7 worm cellular contexts compared by ENCODE assay signal in genomic region chrIV:1346981-1347380, ce11.
A peak's percentile ranks its signal among the peaks of the same experiment; 100 is the strongest.
TF ChIP-seq lines count a peak whose summit lies in the region.

rfc-2 (plus strand) TSS chrIV:1347314.

TF ChIP-seq in whole organism, L1 larva, 84 proteins besides CTCF, POLR2A, EP300 and RAD21 (continues in another document):
- TF ChIP-seq fkh-8 (tag; optimal IDR thresholded peaks at IDR 0.05; lab: Kevin White, UChicago) (peak; percentile 1), nhr-20 (tag; optimal IDR thresholded peaks at IDR 0.05; lab: Kevin White, UChicago) (peak; percentile 20), dpl-1 (GFP tag; optimal IDR thresholded peaks at IDR 0.05; lab: Kevin White, UChicago) (peak; percentile 52 to 74 (median 59)), ceh-88 (GFP tag; IDR thresholded peaks at IDR 0.05; lab: Robert Waterston, UW) (no peak), lsy-2 (tag; optimal IDR thresholded peaks at IDR 0.05; lab: Kevin White, UChicago) (peak; percentile 38 to 46), lin-15B (tag; optimal IDR thresholded peaks at IDR 0.05; lab: Kevin White, UChicago) (peak; percentile 49), nhr-47 (tag; optimal IDR thresholded peaks at IDR 0.05; lab: Kevin White, UChicago) (peak; percentile 50), dsc-1 (tag; optimal IDR thresholded peaks at IDR 0.05; lab: Kevin White, UChicago) (peak; percentile 34), nhr-76 (tag; optimal IDR thresholded peaks at IDR 0.05; lab: Kevin White, UChicago) (no peak), skn-1 (tag; optimal IDR thresholded peaks at IDR 0.05; lab: Kevin White, UChicago) (peak; percentile 20), blmp-1 (tag; optimal IDR thresholded peaks at IDR 0.05; lab: Kevin White, UChicago) (peak; percentile 15), swsn-7 (tag; optimal IDR thresholded peaks at IDR 0.05; lab: Kevin White, UChicago) (peak; percentile 5), lin-35 (GFP tag; optimal IDR thresholded peaks at IDR 0.05; lab: Kevin White, UChicago) (peak; percentile 55 to 68)

TF ChIP-seq in whole organism, L2 larva, 48 proteins besides CTCF, POLR2A, EP300 and RAD21:
- peak; percentile 55 for TF ChIP-seq C34F6.9 (tag; optimal IDR thresholded peaks at IDR 0.05; lab: Kevin White, UChicago)
- TF ChIP-seq gmeb-1 (tag; optimal IDR thresholded peaks at IDR 0.05; lab: Kevin White, UChicago), result peak; percentile 34
- TF ChIP-seq unc-39 (tag; optimal IDR thresholded peaks at IDR 0.05; lab: Kevin White, UChicago), result no peak
- peak in 1 of 2 experiments; percentile 49 for TF ChIP-seq lsy-2 (tag; optimal IDR thresholded peaks at IDR 0.05; lab: Kevin White, UChicago)
- TF ChIP-seq lin-13 (GFP tag; optimal IDR thresholded peaks at IDR 0.05; lab: Kevin White, UChicago), result peak; percentile 41
- TF ChIP-seq unc-55 (GFP tag; optimal IDR thresholded peaks at IDR 0.05; lab: Kevin White, UChicago), result peak; percentile 60

TF ChIP-seq in whole organism, L3 larva, 47 proteins besides CTCF, POLR2A, EP300 and RAD21:
- no peak for TF ChIP-seq nhr-77 (tag; optimal IDR thresholded peaks at IDR 0.05; lab: Kevin White, UChicago)
- no peak for TF ChIP-seq elt-2 (tag; optimal IDR thresholded peaks at IDR 0.05; lab: Kevin White, UChicago)
- TF ChIP-seq nfya-1 (tag; optimal IDR thresholded peaks at IDR 0.05; lab: Kevin White, UChicago; ENCODE audit: insufficient read depth), result peak; percentile 16
- TF ChIP-seq pha-4 (tag; optimal IDR thresholded peaks at IDR 0.05; lab: Kevin White, UChicago), result peak; percentile 23
- TF ChIP-seq nhr-25 (tag; optimal IDR thresholded peaks at IDR 0.05; lab: Kevin White, UChicago), result peak; percentile 23
- peak; percentile 45 for TF ChIP-seq hmg-11 (tag; optimal IDR thresholded peaks at IDR 0.05; lab: Kevin White, UChicago)
- peak; percentile 65 for TF ChIP-seq lin-15B (tag; optimal IDR thresholded peaks at IDR 0.05; lab: Kevin White, UChicago)

TF ChIP-seq in whole organism, L4 larva, 104 proteins besides CTCF, POLR2A, EP300 and RAD21 (continues in another document):
- peak; percentile 35 for TF ChIP-seq unc-130 (GFP tag; optimal IDR thresholded peaks at IDR 0.05; lab: Kevin White, UChicago)
- no peak for TF ChIP-seq ztf-7 (tag; optimal IDR thresholded peaks at IDR 0.05; lab: Kevin White, UChicago)
- TF ChIP-seq ZK337.2 (GFP tag; IDR thresholded peaks at IDR 0.05; lab: Robert Waterston, UW), result no peak
- no peak for TF ChIP-seq spr-1 (tag; optimal IDR thresholded peaks at IDR 0.05; lab: Kevin White, UChicago)
- TF ChIP-seq mdt-29 (GFP tag; IDR thresholded peaks at IDR 0.05; lab: Robert Waterston, UW), result no peak
- no peak for TF ChIP-seq gei-8 (GFP tag; optimal IDR thresholded peaks at IDR 0.05; lab: Kevin White, UChicago)
- peak; percentile 18; the same call in 1 of the 2 replicates for TF ChIP-seq dmd-6 (GFP tag; IDR thresholded peaks at IDR 0.05; lab: Robert Waterston, UW)
- TF ChIP-seq lin-38 (GFP tag; IDR thresholded peaks at IDR 0.05; lab: Robert Waterston, UW), result peak; percentile 47; the same call in 1 of the 2 replicates
- no peak for TF ChIP-seq unc-62 (GFP tag; optimal IDR thresholded peaks at IDR 0.05 in 1 of 2; lab: Kevin White, UChicago)
- no peak for TF ChIP-seq unc-62 (tag; optimal IDR thresholded peaks at IDR 0.05; lab: Kevin White, UChicago)
- TF ChIP-seq dmd-9 (GFP tag; IDR thresholded peaks at IDR 0.05; lab: Robert Waterston, UW), result no peak
- no peak for TF ChIP-seq pha-4 (GFP tag; IDR thresholded peaks at IDR 0.05; lab: Robert Waterston, UW)
- no peak for TF ChIP-seq pha-4 (tag; optimal IDR thresholded peaks at IDR 0.05; lab: Kevin White, UChicago)
- TF ChIP-seq R02D3.7 (tag; optimal IDR thresholded peaks at IDR 0.05; lab: Kevin White, UChicago), result no peak
- no peak for TF ChIP-seq ceh-82 (tag; optimal IDR thresholded peaks at IDR 0.05; lab: Kevin White, UChicago)
- no peak for TF ChIP-seq vab-7 (GFP tag; IDR thresholded peaks at IDR 0.05; lab: Robert Waterston, UW)
- no peak for TF ChIP-seq F44E2.7 (GFP tag; IDR thresholded peaks at IDR 0.05; lab: Robert Waterston, UW)
- TF ChIP-seq zfp-3 (GFP tag; conservative IDR thresholded peaks at IDR 0.05; lab: Robert Waterston, UW), result no peak

TF ChIP-seq in whole organism, late embryonic, 69 proteins besides CTCF, POLR2A, EP300 and RAD21 (continues in another document):
- no peak for TF ChIP-seq ceh-18 (tag; optimal IDR thresholded peaks at IDR 0.05; lab: Kevin White, UChicago)
- TF ChIP-seq pax-1 (tag; optimal IDR thresholded peaks at IDR 0.05; lab: Kevin White, UChicago), result no peak
- no peak for TF ChIP-seq ama-1 (optimal IDR thresholded peaks at IDR 0.05; lab: Kevin White, UChicago)
- no peak for TF ChIP-seq Y22D7AL.16 (tag; optimal IDR thresholded peaks at IDR 0.05; lab: Kevin White, UChicago)
- TF ChIP-seq unc-3 (GFP tag; conservative IDR thresholded peaks at IDR 0.05; lab: Robert Waterston, UW), result no peak
- no peak for TF ChIP-seq unc-3 (tag; optimal IDR thresholded peaks at IDR 0.05; lab: Kevin White, UChicago)
- no peak for TF ChIP-seq ref-2 (tag; optimal IDR thresholded peaks at IDR 0.05; lab: Kevin White, UChicago)
- TF ChIP-seq ceh-45 (GFP tag; IDR thresholded peaks at IDR 0.05; lab: Robert Waterston, UW), result no peak
- no peak for TF ChIP-seq T23F11.4 (GFP tag; optimal IDR thresholded peaks at IDR 0.05; lab: Kevin White, UChicago)
- no peak for TF ChIP-seq ceh-14 (tag; optimal IDR thresholded peaks at IDR 0.05; lab: Kevin White, UChicago)
- no peak for TF ChIP-seq F13H6.1 (tag; optimal IDR thresholded peaks at IDR 0.05; lab: Kevin White, UChicago)
- TF ChIP-seq K09A11.1 (tag; optimal IDR thresholded peaks at IDR 0.05; lab: Kevin White, UChicago; ENCODE audit: insufficient read depth), result no peak
- TF ChIP-seq fax-1 (tag; optimal IDR thresholded peaks at IDR 0.05; lab: Kevin White, UChicago), result no peak
- TF ChIP-seq ceh-22 (tag; optimal IDR thresholded peaks at IDR 0.05; lab: Kevin White, UChicago), result no peak
- no peak for TF ChIP-seq odd-2 (tag; optimal IDR thresholded peaks at IDR 0.05; lab: Kevin White, UChicago)
- peak; percentile 73 for TF ChIP-seq C08G9.2 (tag; optimal IDR thresholded peaks at IDR 0.05; lab: Kevin White, UChicago)
- TF ChIP-seq ahr-1 (tag; optimal IDR thresholded peaks at IDR 0.05; lab: Kevin White, UChicago), result no peak
- TF ChIP-seq ceh-31 (tag; optimal IDR thresholded peaks at IDR 0.05; lab: Kevin White, UChicago), result peak; percentile 61
- TF ChIP-seq ceh-19 (GFP tag; optimal IDR thresholded peaks at IDR 0.05; lab: Kevin White, UChicago), result no peak

TF ChIP-seq in whole organism, mixed stage, embryonic, 35 proteins besides CTCF, POLR2A, EP300 and RAD21:
- TF ChIP-seq mep-1 (tag; optimal IDR thresholded peaks at IDR 0.05; lab: Kevin White, UChicago), result peak; percentile 38
- no peak for TF ChIP-seq unc-120 (tag; optimal IDR thresholded peaks at IDR 0.05; lab: Kevin White, UChicago; ENCODE audit: poor library complexity, severe bottlenecking)
- TF ChIP-seq lin-13 (tag; optimal IDR thresholded peaks at IDR 0.05; lab: Kevin White, UChicago), result no peak
- no peak for TF ChIP-seq blmp-1 (tag; optimal IDR thresholded peaks at IDR 0.05; lab: Kevin White, UChicago)

TF ChIP-seq in whole organism, young adult, 124 proteins besides CTCF, POLR2A, EP300 and RAD21:
- 0 out of 2 replicates have a peak, but pooled peaks have one; percentile 24 for TF ChIP-seq D2030.7 (GFP tag; IDR thresholded peaks at IDR 0.05; lab: Robert Waterston, UW)
- TF ChIP-seq lin-54 (GFP tag; optimal IDR thresholded peaks at IDR 0.05; lab: Kevin White, UChicago), result peak; percentile 4
- TF ChIP-seq F33H1.4 (GFP tag; IDR thresholded peaks at IDR 0.05; lab: Robert Waterston, UW), result no peak
- peak; percentile 33; the same call in 1 of the 2 replicates for TF ChIP-seq mcd-1 (GFP tag; IDR thresholded peaks at IDR 0.05; lab: Robert Waterston, UW)
- peak; percentile 26 for TF ChIP-seq him-1 (tag; optimal IDR thresholded peaks at IDR 0.05; lab: Kevin White, UChicago)
- no peak for TF ChIP-seq F10E7.11 (tag; optimal IDR thresholded peaks at IDR 0.05; lab: Kevin White, UChicago)
- TF ChIP-seq dox-1 (GFP tag; IDR thresholded peaks at IDR 0.05; lab: Robert Waterston, UW), result peak; percentile 42; the same call in 1 of the 2 replicates
- TF ChIP-seq ccch-3 (GFP tag; optimal IDR thresholded peaks at IDR 0.05; lab: Kevin White, UChicago), result no peak
- no peak for TF ChIP-seq unc-62 (GFP tag; optimal IDR thresholded peaks at IDR 0.05; lab: Kevin White, UChicago)
- TF ChIP-seq snpc-1.1 (tag; optimal IDR thresholded peaks at IDR 0.05; lab: Kevin White, UChicago; ENCODE audit: insufficient read depth), result no peak
- TF ChIP-seq sdz-38 (tag; optimal IDR thresholded peaks at IDR 0.05; lab: Kevin White, UChicago), result no peak
- 0 out of 2 replicates have a peak, but pooled peaks have one; percentile 10 for TF ChIP-seq madf-6 (GFP tag; IDR thresholded peaks at IDR 0.05; lab: Robert Waterston, UW)
